Fruit fly (Drosophila melanogaster) whole organism, pupa: Measurements from ENCODE around the gene CG42857.

ENCODE experiments used
- CG10348 ChIP-seq: fragments of 200-800 bp; sonication (Bioruptor generic); IDR thresholded peaks from 2 replicates; pipeline ENCODE4 v1.3.6; 2022; ENCODE audit warnings: missing biosample characterization, missing genetic modification characterization
- CG12605 ChIP-seq: fragments of 200-800 bp; sonication (Bioruptor generic); IDR thresholded peaks from 2 replicates; pipeline ENCODE4 v1.3.6; 2022; ENCODE audit warnings: missing biosample characterization, missing genetic modification characterization
- CG14655 ChIP-seq: fragments of 200-800 bp; sonication (Bioruptor generic); optimal IDR thresholded peaks from 3 replicates; lab custom pipeline; 2017; ENCODE audit warnings: mild to moderate bottlenecking, missing biosample characterization, missing genetic modification reagents, missing genetic modification characterization
- CG34367 ChIP-seq: fragments of 200-800 bp; sonication (Bioruptor generic); optimal IDR thresholded peaks from 2 replicates; lab custom pipeline; 2018; ENCODE audit warnings: missing biosample characterization, mild to moderate bottlenecking, missing genetic modification characterization
- CG4496 ChIP-seq: fragments of 200-800 bp; sonication (Bioruptor generic); IDR thresholded peaks from 3 replicates; pipeline ENCODE4 v1.3.6; 2022; ENCODE audit warnings: missing biosample characterization, missing genetic modification characterization
- CG8301 ChIP-seq: fragments of 200-800 bp; sonication (Bioruptor generic); optimal IDR thresholded peaks from 2 replicates; lab custom pipeline; 2018; ENCODE audit warnings: missing biosample characterization, mild to moderate bottlenecking, missing genetic modification characterization
- CG9948 ChIP-seq: fragments of 200-800 bp; sonication (Bioruptor generic); optimal IDR thresholded peaks from 2 replicates; lab custom pipeline; 2018; ENCODE audit warnings: missing biosample characterization, mild to moderate bottlenecking, missing genetic modification characterization, moderate library complexity
- D1 ChIP-seq: fragments of 200-800 bp; sonication (Bioruptor generic); optimal IDR thresholded peaks from 2 replicates; lab custom pipeline; 2018; ENCODE audit warnings: missing biosample characterization, mild to moderate bottlenecking, missing genetic modification characterization, moderate library complexity
- EcR ChIP-seq: fragments of 200-800 bp; sonication (Bioruptor generic); optimal IDR thresholded peaks from 3 replicates; lab custom pipeline; 2019; ENCODE audit warnings: missing biosample characterization, missing genetic modification characterization, mild to moderate bottlenecking, moderate library complexity, missing genetic modification reagents
- Ets98B ChIP-seq: fragments of 200-800 bp; sonication (Bioruptor generic); IDR thresholded peaks from 2 replicates; pipeline ENCODE4 v1.3.6; 2022; ENCODE audit warnings: missing biosample characterization, missing genetic modification characterization
- Pif1A ChIP-seq: fragments of 200-800 bp; sonication (Bioruptor generic); optimal IDR thresholded peaks from 3 replicates; lab custom pipeline; 2016; ENCODE audit warnings: missing biosample characterization, missing genetic modification characterization
- Snoo ChIP-seq: fragments of 200-800 bp; sonication (Bioruptor generic); optimal IDR thresholded peaks from 3 replicates; lab custom pipeline; 2017; ENCODE audit warnings: missing biosample characterization, mild to moderate bottlenecking, missing genetic modification characterization, inconsistent platforms
- fd96Ca ChIP-seq: fragments of 200-800 bp; sonication (Bioruptor generic); IDR thresholded peaks from 3 replicates; pipeline ENCODE4 v1.3.6; 2022; ENCODE audit warnings: missing biosample characterization, missing genetic modification characterization
- rn ChIP-seq: fragments of 200-800 bp; sonication (Bioruptor generic); IDR thresholded peaks from 2 replicates; pipeline ENCODE4 v1.3.6; 2022; ENCODE audit warnings: missing biosample characterization, missing genetic modification characterization

dm6 chr3R:9818295-9818694 is 2.7 kb downstream of the CG42857 start, which contains the start of gene CG9459:
- TF ChIP-seq CG14655 (no peak), CG12605 (GFP tag; lab: Robert Waterston, UW) (no peak), Pif1A (GFP tag; lab: Kevin White, UChicago) (no peak), CG4496 (GFP tag; lab: Robert Waterston, UW) (no peak), CG8301 (no peak), Snoo (no peak), CG9948 (tag; lab: Kevin White, UChicago) (no peak), fd96Ca (GFP tag; lab: Robert Waterston, UW) (no peak), rn (GFP tag; lab: Robert Waterston, UW) (no peak), D1 (tag; lab: Kevin White, UChicago) (no peak), EcR (GFP tag; lab: Kevin White, UChicago) (no peak), CG34367 (tag; lab: Kevin White, UChicago) (no peak), CG10348 (GFP tag; lab: Robert Waterston, UW) (no peak), Ets98B (no peak)
